Fruit fly (Drosophila melanogaster): ENCODE results near the gene CG42724.

CG42724 gene

DNA sequence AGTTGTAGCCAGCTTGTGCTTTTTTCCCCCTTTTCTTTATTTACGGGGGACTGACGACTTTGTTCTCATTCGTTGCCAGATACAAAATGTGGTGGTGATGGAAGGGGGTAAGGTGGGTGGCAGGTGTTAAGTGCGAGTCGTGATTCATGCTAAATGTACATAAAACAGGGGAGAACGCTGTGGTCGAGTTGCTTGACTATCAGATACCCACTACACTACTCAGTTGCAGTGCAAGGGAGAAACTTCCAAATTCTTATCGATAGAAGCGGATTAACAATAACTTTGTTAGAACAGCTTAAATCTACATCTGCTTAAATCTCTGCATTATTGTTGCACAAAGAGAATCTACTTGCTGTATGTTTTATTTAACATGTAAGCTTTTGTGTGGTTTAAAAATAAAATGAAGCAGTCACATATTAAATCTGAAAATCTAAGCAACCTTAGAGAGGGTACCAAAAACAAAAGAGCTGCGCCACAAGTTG is 29.6 kb upstream of the CG42724 start (continued):
- TF ChIP-seq Doc3 (GFP tag; IDR thresholded peaks at IDR 0.05; ENCODE audit: partially characterized antibody) (no peak), CG6813 (GFP tag; optimal IDR thresholded peaks at IDR 0.05) (no peak), E2f1 (GFP tag; IDR thresholded peaks at IDR 0.05) (no peak), CG10274 (GFP tag; optimal IDR thresholded peaks at IDR 0.05) (peak; percentile 23), CG1832 (GFP tag; optimal IDR thresholded peaks at IDR 0.05) (no peak), Rx (GFP tag; IDR thresholded peaks at IDR 0.05) (no peak), onecut (GFP tag; IDR thresholded peaks at IDR 0.05) (no peak), cas (GFP tag; IDR thresholded peaks at IDR 0.05) (no peak), ase (GFP tag; IDR thresholded peaks at IDR 0.05) (no peak), maf-S (GFP tag; optimal IDR thresholded peaks at IDR 0.05) (no peak), crp (GFP tag; optimal IDR thresholded peaks at IDR 0.05) (no peak), Vsx1 (GFP tag; optimal IDR thresholded peaks at IDR 0.05) (peak; percentile 20), CG12659 (GFP tag; optimal IDR thresholded peaks at IDR 0.05) (no peak), CG17568 (GFP tag; optimal IDR thresholded peaks at IDR 0.05) (peak; percentile 8), ham (GFP tag; IDR thresholded peaks at IDR 0.05) (no peak), CG10979 (tag; optimal IDR thresholded peaks at IDR 0.05) (peak; percentile 6), CG18262 (tag; optimal IDR thresholded peaks at IDR 0.05) (no peak), CG2199 (GFP tag; IDR thresholded peaks at IDR 0.05) (no peak), CG1792 (GFP tag; optimal IDR thresholded peaks at IDR 0.05) (no peak), kay (GFP tag; optimal IDR thresholded peaks at IDR 0.05) (peak; percentile 20), CG15514 (GFP tag; optimal IDR thresholded peaks at IDR 0.05) (no peak), CG8478 (optimal IDR thresholded peaks at IDR 0.05) (no peak), CG1024 (GFP tag; IDR thresholded peaks at IDR 0.05) (no peak), rib (GFP tag; IDR thresholded peaks at IDR 0.05) (no peak), her (GFP tag; optimal IDR thresholded peaks at IDR 0.05) (no peak), CG13624 (GFP tag; optimal IDR thresholded peaks at IDR 0.05) (no peak), aop (GFP tag; IDR thresholded peaks at IDR 0.05) (no peak), ken (GFP tag; IDR thresholded peaks at IDR 0.05) (no peak), zfh1 (GFP tag; IDR thresholded peaks at IDR 0.05) (no peak), CG18619 (GFP tag; optimal IDR thresholded peaks at IDR 0.05) (no peak), corto (GFP tag; optimal IDR thresholded peaks at IDR 0.05) (no peak), CG14441 (GFP tag; IDR thresholded peaks at IDR 0.05) (no peak), insv (GFP tag; optimal IDR thresholded peaks at IDR 0.05) (no peak), CG15269 (tag; optimal IDR thresholded peaks at IDR 0.05) (peak; percentile 34), CG9727 (GFP tag; optimal IDR thresholded peaks at IDR 0.05) (no peak), CG9797 (GFP tag; optimal IDR thresholded peaks at IDR 0.05) (no peak), HHEX (GFP tag; optimal IDR thresholded peaks at IDR 0.05) (peak; percentile 28), Gsc (GFP tag; IDR thresholded peaks at IDR 0.05) (no peak), CG8281 (tag; optimal IDR thresholded peaks at IDR 0.05) (no peak), inv (GFP tag; IDR thresholded peaks at IDR 0.05; ENCODE audit: partially characterized antibody) (no peak), wor (GFP tag; IDR thresholded peaks at IDR 0.05) (no peak), CG9437 (GFP tag; optimal IDR thresholded peaks at IDR 0.05) (no peak), lab (GFP tag; optimal IDR thresholded peaks at IDR 0.05) (peak; percentile 27), Atf-2 (GFP tag; optimal IDR thresholded peaks at IDR 0.05) (no peak), Awh (GFP tag; IDR thresholded peaks at IDR 0.05) (peak; percentile 37; the same call in 1 of the 2 replicates), HLH3B (GFP tag; IDR thresholded peaks at IDR 0.05) (no peak), sug (tag; optimal IDR thresholded peaks at IDR 0.05) (peak; percentile 8), run (tag; optimal IDR thresholded peaks at IDR 0.05) (no peak), YL-1 (GFP tag; optimal IDR thresholded peaks at IDR 0.05) (no peak), otp (GFP tag; IDR thresholded peaks at IDR 0.05) (no peak), Med (GFP tag) (peak; percentile 6), Nf-YA (GFP tag; IDR thresholded peaks at IDR 0.05) (no peak)
